Fruit fly (Drosophila melanogaster) whole organism, embryonic: ENCODE measurements around the gene Eip93F.

Experiments used
- Abd-B ChIP-seq: fragments of 200-800 bp; sonication (Bioruptor generic); optimal IDR thresholded peaks from 2 replicates; lab custom pipeline; 2018; ENCODE audit warnings: missing biosample characterization, mild to moderate bottlenecking, missing genetic modification characterization, moderate library complexity
- Atf-2 ChIP-seq: fragments of 200-800 bp; sonication (Bioruptor generic); optimal IDR thresholded peaks from 2 replicates; lab custom pipeline; 2016; ENCODE audit warnings: missing biosample characterization, missing genetic modification characterization
- Atf3 ChIP-seq: fragments of 200-800 bp; sonication (Bioruptor generic); optimal IDR thresholded peaks from 3 replicates; lab custom pipeline; 2016; ENCODE audit warnings: missing biosample characterization, missing genetic modification characterization
- B-H2 ChIP-seq: fragments of 200-800 bp; sonication (Bioruptor generic); optimal IDR thresholded peaks from 2 replicates; lab custom pipeline; 2018; ENCODE audit warnings: missing biosample characterization, mild to moderate bottlenecking, missing genetic modification characterization
- Bgb ChIP-seq: fragments of 200-800 bp; sonication (Bioruptor generic); IDR thresholded peaks from 2 replicates; pipeline ENCODE4 v1.3.6; 2022; ENCODE audit warnings: missing biosample characterization, missing genetic modification characterization; ENCODE audit not compliant: partially characterized antibody
- Blimp-1 ChIP-seq: fragments of 200-800 bp; sonication (Bioruptor generic); optimal IDR thresholded peaks from 3 replicates; lab custom pipeline; 2018; ENCODE audit warnings: missing biosample characterization, missing genetic modification characterization, mild to moderate bottlenecking, moderate library complexity, missing genetic modification reagents
- C15 ChIP-seq: fragments of 200-800 bp; sonication (Bioruptor generic); IDR thresholded peaks from 3 replicates; pipeline ENCODE4 v1.3.6; 2022; ENCODE audit warnings: missing biosample characterization, missing genetic modification characterization
- CG10431 ChIP-seq: fragments of 200-800 bp; sonication (Bioruptor generic); optimal IDR thresholded peaks from 3 replicates; lab custom pipeline; 2018; ENCODE audit warnings: missing biosample characterization, mild to moderate bottlenecking, missing genetic modification characterization
- CG10979 ChIP-seq: fragments of 200-800 bp; sonication (Bioruptor generic); optimal IDR thresholded peaks from 2 replicates; lab custom pipeline; 2018; ENCODE audit warnings: missing biosample characterization, mild to moderate bottlenecking, missing genetic modification characterization, moderate library complexity
- CG12659 ChIP-seq: fragments of 200-800 bp; sonication (Bioruptor generic); optimal IDR thresholded peaks from 3 replicates; lab custom pipeline; 2017; ENCODE audit warnings: mild to moderate bottlenecking, missing biosample characterization, missing genetic modification reagents, missing genetic modification characterization
- CG13296 ChIP-seq: fragments of 200-800 bp; sonication (Bioruptor generic); optimal IDR thresholded peaks from 3 replicates; lab custom pipeline; 2018; ENCODE audit warnings: missing biosample characterization, mild to moderate bottlenecking, missing genetic modification characterization
- CG13624 ChIP-seq: fragments of 200-800 bp; sonication (Bioruptor generic); optimal IDR thresholded peaks from 2 replicates; lab custom pipeline; 2016; ENCODE audit warnings: missing biosample characterization, missing genetic modification characterization
- CG15696 ChIP-seq: fragments of 200-800 bp; sonication (Bioruptor generic); optimal IDR thresholded peaks from 2 replicates; lab custom pipeline; 2019; ENCODE audit warnings: missing biosample characterization, mild to moderate bottlenecking, missing genetic modification characterization, moderate library complexity
- CG17912 ChIP-seq: fragments of 200-800 bp; sonication (Bioruptor generic); optimal IDR thresholded peaks from 2 replicates; lab custom pipeline; 2018; ENCODE audit warnings: missing biosample characterization, mild to moderate bottlenecking, missing genetic modification characterization
- CG1792 ChIP-seq: fragments of 200-800 bp; sonication (Bioruptor generic); optimal IDR thresholded peaks from 2 replicates; lab custom pipeline; 2016; ENCODE audit warnings: missing biosample characterization, missing genetic modification characterization
- CG18011 ChIP-seq: fragments of 200-800 bp; sonication (Bioruptor generic); optimal IDR thresholded peaks from 2 replicates; lab custom pipeline; 2017; ENCODE audit warnings: missing biosample characterization, missing genetic modification characterization, mild to moderate bottlenecking, moderate library complexity, missing genotype
- CG18599 ChIP-seq: fragments of 200-800 bp; sonication (Bioruptor generic); optimal IDR thresholded peaks from 3 replicates; lab custom pipeline; 2017; ENCODE audit warnings: missing biosample characterization, missing genetic modification characterization, mild to moderate bottlenecking, moderate library complexity, missing genetic modification reagents
- CG30020 ChIP-seq: fragments of 200-800 bp; optimal IDR thresholded peaks from 2 replicates; lab custom pipeline; 2019; ENCODE audit warnings: missing biosample characterization, mild to moderate bottlenecking, missing genetic modification characterization, moderate library complexity
- CG31441 ChIP-seq: fragments of 200-800 bp; sonication (Bioruptor generic); IDR thresholded peaks from 2 replicates; pipeline ENCODE4 v1.3.6; 2022; ENCODE audit warnings: missing biosample characterization, missing genetic modification characterization
- CG6254 ChIP-seq: fragments of 200-800 bp; sonication (Bioruptor generic); optimal IDR thresholded peaks from 3 replicates; lab custom pipeline; 2017; ENCODE audit warnings: mild to moderate bottlenecking, missing biosample characterization, missing genetic modification reagents, missing genetic modification characterization
- CG6765 ChIP-seq: fragments of 200-800 bp; sonication (Bioruptor generic); optimal IDR thresholded peaks from 3 replicates; lab custom pipeline; 2017; ENCODE audit warnings: missing biosample characterization, mild to moderate bottlenecking, missing genetic modification characterization
- CG7357 ChIP-seq: fragments of 200-800 bp; sonication (Bioruptor generic); IDR thresholded peaks from 3 replicates; pipeline ENCODE4 v1.3.6; 2022; ENCODE audit warnings: missing biosample characterization, missing genetic modification characterization
- CG7928 ChIP-seq: fragments of 200-800 bp; sonication (Bioruptor generic); optimal IDR thresholded peaks from 2 replicates; lab custom pipeline; 2017; ENCODE audit warnings: missing biosample characterization, mild to moderate bottlenecking, missing genetic modification characterization
- CoRest ChIP-seq: fragments of 200-800 bp; sonication (Bioruptor generic); optimal IDR thresholded peaks from 3 replicates; lab custom pipeline; 2018; ENCODE audit warnings: missing biosample characterization, mild to moderate bottlenecking, missing genetic modification characterization, moderate library complexity
- Dll ChIP-seq: fragments of 200-800 bp; sonication (Bioruptor generic); IDR thresholded peaks from 4 replicates; pipeline ENCODE4 v1.3.6; 2022; ENCODE audit warnings: missing biosample characterization, missing genetic modification characterization; ENCODE audit not compliant: partially characterized antibody
- HmgZ ChIP-seq: fragments of 200-800 bp; sonication (Bioruptor generic); optimal IDR thresholded peaks from 2 replicates; lab custom pipeline; 2018; ENCODE audit warnings: missing biosample characterization, mild to moderate bottlenecking, missing genetic modification characterization
- Hr39 ChIP-seq: fragments of >200 bp; optimal IDR thresholded peaks from 2 replicates; lab custom pipeline; 2017
- Mrtf ChIP-seq: fragments of 200-800 bp; sonication (Bioruptor generic); IDR thresholded peaks from 3 replicates; pipeline ENCODE4 v1.3.6; 2022; ENCODE audit warnings: missing biosample characterization, missing genetic modification characterization
- Opbp ChIP-seq: fragments of 200-800 bp; sonication (Bioruptor generic); IDR thresholded peaks from 3 replicates; pipeline ENCODE4 v1.3.6; 2022; ENCODE audit warnings: missing biosample characterization, missing genetic modification characterization; ENCODE audit not compliant: partially characterized antibody
- Ptx1 ChIP-seq: fragments of 200-800 bp; sonication (Bioruptor generic); IDR thresholded peaks from 2 replicates; pipeline ENCODE4 v1.3.6; 2022; ENCODE audit warnings: missing biosample characterization, missing genetic modification characterization
- Trl ChIP-seq, 3 experiments: fragments of >200 bp in 2 of 3; fragments of 200-800 bp in 1 of 3; sonication (Bioruptor generic) in 1 of 3; optimal IDR thresholded peaks; 2 replicates in 1 of 3; 3 replicates in 2 of 3; lab custom pipeline; 2016 to 2017; ENCODE audit warnings: missing biosample characterization in 1 of 3, missing genetic modification characterization in 1 of 3
- caup ChIP-seq: fragments of 200-800 bp; sonication (Bioruptor generic); optimal IDR thresholded peaks from 3 replicates; lab custom pipeline; 2017; ENCODE audit warnings: missing biosample characterization, mild to moderate bottlenecking, missing genetic modification characterization, moderate library complexity; ENCODE audit not compliant: severe bottlenecking
- croc ChIP-seq: fragments of 200-800 bp; sonication (Bioruptor generic); conservative IDR thresholded peaks from 3 replicates; pipeline ENCODE4 v1.3.6; 2022; ENCODE audit warnings: missing biosample characterization, missing genetic modification characterization
- eyg ChIP-seq: fragments of 200-800 bp; sonication (Bioruptor generic); optimal IDR thresholded peaks from 3 replicates; lab custom pipeline; 2016; ENCODE audit warnings: missing biosample characterization, missing genetic modification characterization
- fd96Cb ChIP-seq: fragments of 200-800 bp; sonication (Bioruptor generic); optimal IDR thresholded peaks from 2 replicates; lab custom pipeline; 2018; ENCODE audit warnings: missing biosample characterization, mild to moderate bottlenecking, missing genetic modification characterization, moderate library complexity
- gcm ChIP-seq: fragments of 200-800 bp; sonication (Bioruptor generic); optimal IDR thresholded peaks from 2 replicates; lab custom pipeline; 2019; ENCODE audit warnings: missing biosample characterization, mild to moderate bottlenecking, missing genetic modification characterization, moderate library complexity
- gem ChIP-seq: fragments of 200-800 bp; sonication (Bioruptor generic); optimal IDR thresholded peaks from 2 replicates; lab custom pipeline; 2019; ENCODE audit warnings: missing biosample characterization, mild to moderate bottlenecking, missing genetic modification characterization, moderate library complexity
- kah ChIP-seq: fragments of 200-800 bp; sonication (Bioruptor generic); optimal IDR thresholded peaks from 2 replicates; lab custom pipeline; 2018; ENCODE audit warnings: missing biosample characterization, mild to moderate bottlenecking, missing genetic modification characterization
- ken ChIP-seq: fragments of 200-800 bp; sonication (Bioruptor generic); IDR thresholded peaks from 3 replicates; pipeline ENCODE4 v1.3.6; 2022; ENCODE audit warnings: missing biosample characterization, missing genetic modification characterization
- peb ChIP-seq: fragments of 200-800 bp; sonication (Bioruptor generic); IDR thresholded peaks from 2 replicates; pipeline ENCODE4 v1.3.6; 2022; ENCODE audit warnings: missing biosample characterization, missing genetic modification characterization
- phol ChIP-seq: fragments of 200-800 bp; sonication (Bioruptor generic); optimal IDR thresholded peaks from 3 replicates; lab custom pipeline; 2018; ENCODE audit warnings: missing biosample characterization, mild to moderate bottlenecking, missing genetic modification characterization, moderate library complexity
- pros ChIP-seq: fragments of 200-800 bp; sonication (Bioruptor generic); optimal IDR thresholded peaks from 3 replicates; lab custom pipeline; 2019; ENCODE audit warnings: missing biosample characterization, mild to moderate bottlenecking, missing genetic modification characterization, moderate library complexity
- run ChIP-seq: fragments of 200-800 bp; sonication (Bioruptor generic); optimal IDR thresholded peaks from 3 replicates; lab custom pipeline; 2018; ENCODE audit warnings: missing biosample characterization, mild to moderate bottlenecking, missing genetic modification characterization
- schlank ChIP-seq: fragments of 200-800 bp; sonication (Bioruptor generic); optimal IDR thresholded peaks from 2 replicates; lab custom pipeline; 2018; ENCODE audit warnings: missing biosample characterization, mild to moderate bottlenecking, missing genetic modification characterization
- tin ChIP-seq: fragments of 200-800 bp; sonication (Bioruptor generic); optimal IDR thresholded peaks from 3 replicates; lab custom pipeline; 2016; ENCODE audit warnings: missing biosample characterization, missing genetic modification characterization
- trh ChIP-seq: fragments of 200-800 bp; sonication (Bioruptor generic); optimal IDR thresholded peaks from 2 replicates; lab custom pipeline; 2016; ENCODE audit warnings: missing biosample characterization, missing genetic modification characterization
- wor ChIP-seq: fragments of 200-800 bp; sonication (Bioruptor generic); IDR thresholded peaks from 2 replicates; pipeline ENCODE4 v1.3.6; 2022; ENCODE audit warnings: missing biosample characterization, missing genetic modification characterization
- yki ChIP-seq: fragments of >200 bp; optimal IDR thresholded peaks from 3 replicates; lab custom pipeline; 2018

The Eip93F gene

DNA sequence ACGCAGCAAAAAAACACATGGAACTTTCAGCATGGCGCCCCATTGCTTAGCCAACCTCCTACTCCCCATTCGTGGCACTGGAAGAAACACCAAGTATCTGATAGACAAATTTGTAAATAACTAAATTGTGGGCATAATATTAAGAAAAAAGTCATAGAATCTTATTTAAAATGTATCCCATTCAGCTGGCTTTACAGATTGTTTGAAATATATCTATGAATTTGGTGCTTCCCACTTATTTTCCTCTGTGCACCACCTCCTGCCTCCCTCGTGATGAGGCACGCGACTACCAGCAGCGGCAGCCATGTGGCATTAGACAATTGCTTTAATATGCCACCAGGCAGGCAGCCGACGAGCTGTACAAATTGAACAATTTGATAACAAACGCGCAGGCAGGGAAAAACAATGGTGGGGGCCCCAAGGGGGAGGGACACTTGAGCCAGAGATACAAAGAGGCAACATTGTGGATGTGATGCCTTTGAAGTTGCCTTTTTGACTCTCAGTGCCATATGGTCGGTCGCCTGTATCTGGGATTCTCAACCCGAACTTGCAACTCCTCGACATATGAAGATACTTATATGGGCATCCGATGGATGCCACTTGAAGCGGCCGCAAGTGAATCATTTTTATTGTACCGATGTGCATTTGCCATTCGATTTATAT, 100.4 kb downstream of the Eip93F start (continued):
- TF ChIP-seq caup (GFP tag; lab: Kevin White, UChicago) (peak; percentile 79), Blimp-1 (GFP tag; lab: Kevin White, UChicago) (peak; percentile 86), CG18011 (GFP tag; lab: Kevin White, UChicago) (peak; percentile 51), Bgb (GFP tag; lab: Robert Waterston, UW) (0 out of 2 replicates have a peak, but pooled peaks have one; percentile 10), ken (peak; percentile 82), croc (GFP tag; lab: Robert Waterston, UW) (peak; percentile 68), run (tag; lab: Kevin White, UChicago) (peak; percentile 70), schlank (tag; lab: Kevin White, UChicago) (peak; percentile 44), kah (GFP tag; lab: Kevin White, UChicago) (peak; percentile 68), CG6765 (peak; percentile 54), phol (peak; percentile 76), CG13624 (GFP tag; lab: Kevin White, UChicago) (peak; percentile 68), Abd-B (GFP tag; lab: Kevin White, UChicago) (peak; percentile 69), CG18599 (GFP tag; lab: Kevin White, UChicago) (peak; percentile 92), CG17912 (GFP tag; lab: Kevin White, UChicago) (peak; percentile 7), gem (tag; lab: Kevin White, UChicago) (peak; percentile 89), peb (GFP tag; lab: Robert Waterston, UW) (peak; percentile 55; the same call in 1 of the 2 replicates), Atf3 (peak; percentile 60), Trl (optimal IDR thresholded peaks at IDR 0.05; lab: Kevin White, UChicago) (no peak), Trl (GFP tag; optimal IDR thresholded peaks at IDR 0.05; lab: Kevin White, UChicago) (peak; percentile 67), C15 (GFP tag; lab: Robert Waterston, UW) (peak; percentile 57; the same call in 2 of the 3 replicates), trh (GFP tag; lab: Kevin White, UChicago) (peak; percentile 32), CG7357 (GFP tag; lab: Robert Waterston, UW) (peak; percentile 50; the same call in 2 of the 3 replicates), pros (GFP tag; lab: Kevin White, UChicago) (peak; percentile 8), CG13296 (GFP tag; lab: Kevin White, UChicago) (peak; percentile 69), CG10431 (peak; percentile 13), eyg (GFP tag; lab: Kevin White, UChicago) (peak; percentile 74), Hr39 (lab: Kevin White, UChicago) (no peak), wor (peak; percentile 70), gcm (GFP tag; lab: Kevin White, UChicago) (peak; percentile 81), CG31441 (GFP tag; lab: Robert Waterston, UW) (peak; percentile 71), tin (GFP tag; lab: Kevin White, UChicago) (peak; percentile 76), CG15696 (peak; percentile 44), Mrtf (peak; percentile 62; the same call in 1 of the 3 replicates), B-H2 (GFP tag; lab: Kevin White, UChicago) (peak; percentile 3), HmgZ (tag; lab: Kevin White, UChicago) (peak; percentile 78), Atf-2 (GFP tag; lab: Kevin White, UChicago) (peak; percentile 39), CG10979 (peak; percentile 79), CG7928 (GFP tag; lab: Kevin White, UChicago) (peak; percentile 34), fd96Cb (tag; lab: Kevin White, UChicago) (peak; percentile 83), CG1792 (GFP tag; lab: Kevin White, UChicago) (peak; percentile 82), Ptx1 (peak; percentile 89), Opbp (GFP tag; lab: Robert Waterston, UW) (peak; percentile 14; the same call in 1 of the 3 replicates), yki (lab: Kevin White, UChicago) (no peak), Dll (GFP tag; lab: Robert Waterston, UW) (0 out of 4 replicates have a peak, but pooled peaks have one; percentile 12), CG30020 (peak; percentile 22), CoRest (peak; percentile 80), CG6254 (GFP tag; lab: Kevin White, UChicago) (peak; percentile 76), CG12659 (peak; percentile 81)
